Worm (Caenorhabditis elegans) whole organism, L1 larva: ENCODE data around the gene Y56A3A.7.

Experiments
- C04F5.9 ChIP-seq: sonication (generic microtip); optimal IDR thresholded peaks from 2 replicates; lab custom pipeline; 2016; ENCODE audit warnings: missing genetic modification characterization, missing compliant biosample characterization
- C16A3.4 ChIP-seq: fragments of 150-350 bp; optimal IDR thresholded peaks from 2 replicates; lab custom pipeline; 2014; ENCODE audit warnings: missing biosample characterization, missing genetic modification characterization
- aha-1 ChIP-seq: fragments of 150-350 bp; optimal IDR thresholded peaks from 2 replicates; lab custom pipeline; 2014; ENCODE audit warnings: missing biosample characterization, missing genetic modification characterization
- aly-2 ChIP-seq: fragments of 150-350 bp; optimal IDR thresholded peaks from 2 replicates; lab custom pipeline; 2014; ENCODE audit warnings: missing biosample characterization, missing genetic modification characterization
- blmp-1 ChIP-seq: fragments of 150-350 bp; optimal IDR thresholded peaks from 2 replicates; lab custom pipeline; 2014; ENCODE audit warnings: missing biosample characterization, missing genetic modification characterization
- ceh-63 ChIP-seq: fragments of 200-800 bp; sonication (Bioruptor generic); optimal IDR thresholded peaks from 2 replicates; lab custom pipeline; 2018; ENCODE audit warnings: mild to moderate bottlenecking, missing genetic modification characterization, missing compliant biosample characterization
- dpl-1 ChIP-seq, 3 experiments: fragments of 150-350 bp in 2 of 3; sonication (generic microtip) in 1 of 3; optimal IDR thresholded peaks; 2 replicates each; lab custom pipeline; 2014 to 2017; ENCODE audit warnings: missing biosample characterization in 3 of 3, missing genetic modification characterization in 3 of 3, missing genetic modification reagents in 3 of 3
- dsc-1 ChIP-seq: sonication (generic microtip); optimal IDR thresholded peaks from 2 replicates; lab custom pipeline; 2016; ENCODE audit warnings: mild to moderate bottlenecking, missing genetic modification characterization, missing compliant biosample characterization
- egl-27 ChIP-seq, 2 experiments: fragments of 150-350 bp in 1 of 2; sonication (generic microtip); optimal IDR thresholded peaks; 3 replicates each; lab custom pipeline; 2017 to 2018; ENCODE audit warnings: missing biosample characterization in 2 of 2, missing genetic modification characterization in 2 of 2, missing genetic modification reagents in 2 of 2
- elt-2 ChIP-seq: sonication (generic microtip); optimal IDR thresholded peaks from 2 replicates; lab custom pipeline; 2016; ENCODE audit warnings: missing genetic modification characterization, mild to moderate bottlenecking, inconsistent platforms, missing compliant biosample characterization, missing genetic modification reagents
- ets-5 ChIP-seq: fragments of 200-800 bp; sonication (Bioruptor generic); IDR thresholded peaks from 2 replicates; pipeline ENCODE4 v1.3.6; 2022; ENCODE audit warnings: missing genetic modification characterization, missing compliant biosample characterization
- fkh-10 ChIP-seq: sonication (generic microtip); optimal IDR thresholded peaks from 2 replicates; lab custom pipeline; 2017; ENCODE audit warnings: missing biosample characterization, missing genetic modification reagents, missing genetic modification characterization
- fkh-4 ChIP-seq: sonication (generic microtip); optimal IDR thresholded peaks from 2 replicates; lab custom pipeline; 2016; ENCODE audit warnings: missing compliant biosample characterization, missing genetic modification characterization, borderline replicate concordance
- fkh-8 ChIP-seq: sonication (generic microtip); optimal IDR thresholded peaks from 2 replicates; lab custom pipeline; 2016; ENCODE audit warnings: mild to moderate bottlenecking, missing genetic modification characterization, missing compliant biosample characterization
- fos-1 ChIP-seq: fragments of 150-350 bp; optimal IDR thresholded peaks from 2 replicates; lab custom pipeline; 2014; ENCODE audit warnings: missing biosample characterization, missing genetic modification characterization
- grh-1 ChIP-seq: fragments of 200-800 bp; sonication (Bioruptor generic); IDR thresholded peaks from 2 replicates; pipeline ENCODE4 v1.3.6; 2022; ENCODE audit warnings: missing genetic modification reagents, missing genetic modification characterization, missing compliant biosample characterization
- hlh-4 ChIP-seq: sonication (generic microtip); optimal IDR thresholded peaks from 2 replicates; lab custom pipeline; 2016; ENCODE audit warnings: mild to moderate bottlenecking, missing genetic modification characterization, missing compliant biosample characterization
- isw-1 ChIP-seq: fragments of 200-800 bp; sonication (Bioruptor generic); IDR thresholded peaks from 2 replicates; pipeline ENCODE4 v1.3.6; 2022; ENCODE audit warnings: missing genetic modification characterization, missing compliant biosample characterization
- lin-14 ChIP-seq: fragments of 200-800 bp; sonication (Bioruptor generic); optimal IDR thresholded peaks from 2 replicates; lab custom pipeline; 2018; ENCODE audit warnings: mild to moderate bottlenecking, missing genetic modification characterization, moderate library complexity, missing compliant biosample characterization
- lin-35 ChIP-seq, 2 experiments: fragments of 150-350 bp; optimal IDR thresholded peaks; 2 replicates each; lab custom pipeline; 2014; ENCODE audit warnings: missing biosample characterization in 2 of 2, missing genetic modification characterization in 2 of 2, missing genetic modification reagents in 2 of 2
- lin-39 ChIP-seq: fragments of 150-350 bp; optimal IDR thresholded peaks from 2 replicates; lab custom pipeline; 2014; ENCODE audit warnings: missing biosample characterization, missing genetic modification reagents, missing genetic modification characterization
- lir-3 ChIP-seq: sonication (generic microtip); optimal IDR thresholded peaks from 2 replicates; lab custom pipeline; 2016; ENCODE audit warnings: mild to moderate bottlenecking, missing genetic modification characterization, moderate library complexity, missing compliant biosample characterization; ENCODE audit not compliant: poor library complexity
- lsy-2 ChIP-seq, 2 experiments: fragments of 150-350 bp; optimal IDR thresholded peaks; 2 replicates each; lab custom pipeline; 2014; ENCODE audit warnings: missing biosample characterization in 2 of 2, missing genetic modification characterization in 2 of 2
- mab-9 ChIP-seq: fragments of 200-800 bp; sonication (Bioruptor generic); IDR thresholded peaks from 2 replicates; pipeline ENCODE4 v1.3.6; 2022; ENCODE audit warnings: missing genetic modification reagents, missing genetic modification characterization, missing compliant biosample characterization
- mep-1 ChIP-seq: fragments of 150-350 bp; optimal IDR thresholded peaks from 2 replicates; lab custom pipeline; 2014; ENCODE audit warnings: missing biosample characterization, missing genetic modification characterization
- nhr-237 ChIP-seq: fragments of 150-350 bp; optimal IDR thresholded peaks from 2 replicates; lab custom pipeline; 2014; ENCODE audit warnings: missing biosample characterization, missing genetic modification characterization
- nhr-71 ChIP-seq: sonication (generic microtip); optimal IDR thresholded peaks from 2 replicates; lab custom pipeline; 2016; ENCODE audit warnings: mild to moderate bottlenecking, missing genetic modification characterization, moderate library complexity, missing compliant biosample characterization
- nhr-85 ChIP-seq: sonication (generic microtip); peaks from one replicate; lab custom pipeline; 2016; ENCODE audit warnings: missing genetic modification characterization, inconsistent platforms, missing compliant biosample characterization
- nhr-90 ChIP-seq: sonication (generic microtip); optimal IDR thresholded peaks from 2 replicates; lab custom pipeline; 2016; ENCODE audit warnings: mild to moderate bottlenecking, missing genetic modification characterization, missing compliant biosample characterization; ENCODE audit not compliant: poor library complexity
- pag-3 ChIP-seq: sonication (generic microtip); optimal IDR thresholded peaks from 2 replicates; lab custom pipeline; 2017; ENCODE audit warnings: missing genetic modification characterization, mild to moderate bottlenecking, missing compliant biosample characterization, antibody characterized with exemption, borderline replicate concordance; ENCODE audit not compliant: insufficient read depth
- pax-3 ChIP-seq: fragments of 200-800 bp; sonication (Bioruptor generic); optimal IDR thresholded peaks from 2 replicates; lab custom pipeline; 2018; ENCODE audit warnings: mild to moderate bottlenecking, missing genetic modification characterization, moderate library complexity, missing compliant biosample characterization
- rnt-1 ChIP-seq: sonication (generic microtip); optimal IDR thresholded peaks from 2 replicates; lab custom pipeline; 2016; ENCODE audit warnings: mild to moderate bottlenecking, missing genetic modification characterization, moderate library complexity, missing compliant biosample characterization
- snu-23 ChIP-seq: sonication (generic microtip); optimal IDR thresholded peaks from 2 replicates; lab custom pipeline; 2016; ENCODE audit warnings: missing genetic modification characterization, missing compliant biosample characterization
- sptf-1 ChIP-seq: fragments of 150-350 bp; optimal IDR thresholded peaks from 2 replicates; lab custom pipeline; 2014; ENCODE audit warnings: missing biosample characterization, missing genetic modification characterization
- swsn-7 ChIP-seq: sonication (generic microtip); optimal IDR thresholded peaks from 2 replicates; lab custom pipeline; 2016; ENCODE audit warnings: missing genetic modification characterization, missing compliant biosample characterization
- tbx-2 ChIP-seq: sonication (generic microtip); optimal IDR thresholded peaks from 2 replicates; lab custom pipeline; 2016; ENCODE audit warnings: missing genetic modification characterization, missing compliant biosample characterization
- vab-15 ChIP-seq: sonication (generic microtip); optimal IDR thresholded peaks from 2 replicates; lab custom pipeline; 2017; ENCODE audit warnings: missing genotype, mild to moderate bottlenecking, missing genetic modification characterization, missing compliant biosample characterization
- xbp-1 ChIP-seq: sonication (generic microtip); optimal IDR thresholded peaks from 2 replicates; lab custom pipeline; 2016; ENCODE audit warnings: missing genetic modification characterization, missing compliant biosample characterization
- ztf-11 ChIP-seq, 2 experiments: sonication (generic microtip); optimal IDR thresholded peaks; 2 replicates each; lab custom pipeline; 2016 to 2017; ENCODE audit warnings: missing genetic modification characterization in 2 of 2, missing biosample characterization in 1 of 2, missing compliant biosample characterization in 1 of 2
- ztf-4 ChIP-seq: fragments of 150-350 bp; optimal IDR thresholded peaks from 2 replicates; lab custom pipeline; 2014; ENCODE audit warnings: missing biosample characterization, missing genetic modification characterization

Gene Y56A3A.7

ce11 chrIII:11942664-11943063 is 4.2 kb downstream of the Y56A3A.7 start (continued):
- TF ChIP-seq dsc-1 (tag; lab: Kevin White, UChicago) (peak; percentile 10), nhr-237 (no peak), pag-3 (no peak), mep-1 (no peak), fkh-4 (tag; lab: Kevin White, UChicago) (no peak), pax-3 (tag; lab: Kevin White, UChicago) (no peak), hlh-4 (no peak)

- TF ChIP-seq C04F5.9 (tag; lab: Kevin White, UChicago) (peak; percentile 97), lsy-2 (tag; optimal IDR thresholded peaks at IDR 0.05; lab: Kevin White, UChicago) (peak in 1 of 2 experiments; percentile 27)
Measured at ce11 chrIII:11940008-11940407, 6.8 kb downstream of the Y56A3A.7 start.

ce11 chrIII:11939238-11939637 is 7.6 kb downstream of the Y56A3A.7 start:
- TF ChIP-seq lsy-2 (tag; optimal IDR thresholded peaks at IDR 0.05; lab: Kevin White, UChicago) (peak in 1 of 2 experiments; percentile 2), C04F5.9 (tag; lab: Kevin White, UChicago) (peak; percentile 97)

- TF ChIP-seq aly-2 (tag; lab: Kevin White, UChicago) (no peak), C16A3.4 (tag; lab: Kevin White, UChicago) (no peak), elt-2 (tag; lab: Kevin White, UChicago) (no peak), isw-1 (no peak), aha-1 (tag; lab: Kevin White, UChicago) (no peak), lin-35 (GFP tag; optimal IDR thresholded peaks at IDR 0.05; lab: Kevin White, UChicago) (no peak)
Measured at ce11 chrIII:11938525-11938924, 8.3 kb downstream of the Y56A3A.7 start.

- TF ChIP-seq tbx-2 (tag; lab: Kevin White, UChicago) (peak; percentile 14), snu-23 (peak; percentile 19), pax-3 (tag; lab: Kevin White, UChicago) (no peak), rnt-1 (tag; lab: Kevin White, UChicago) (peak; percentile 45), lsy-2 (tag; optimal IDR thresholded peaks at IDR 0.05; lab: Kevin White, UChicago) (peak; percentile 14 to 42), ztf-4 (tag; lab: Kevin White, UChicago) (no peak), nhr-71 (tag; lab: Kevin White, UChicago) (peak; percentile 50), egl-27 (tag; optimal IDR thresholded peaks at IDR 0.05; lab: Kevin White, UChicago) (no peak), fkh-10 (no peak), dsc-1 (tag; lab: Kevin White, UChicago) (peak; percentile 20), vab-15 (tag; lab: Kevin White, UChicago) (no peak), lin-14 (GFP tag; lab: Kevin White, UChicago) (peak; percentile 50)
Measured at ce11 chrIII:11937911-11938310, 8.9 kb downstream of the Y56A3A.7 start.

- TF ChIP-seq ceh-63 (no peak), tbx-2 (tag; lab: Kevin White, UChicago) (peak; percentile 25), fkh-8 (tag; lab: Kevin White, UChicago) (peak; percentile 39), dpl-1 (GFP tag; optimal IDR thresholded peaks at IDR 0.05; lab: Kevin White, UChicago) (no peak), mab-9 (GFP tag; lab: Robert Waterston, UW) (no peak), grh-1 (no peak), dsc-1 (tag; lab: Kevin White, UChicago) (peak; percentile 6), ztf-11 (tag; optimal IDR thresholded peaks at IDR 0.05; lab: Kevin White, UChicago) (no peak), lin-39 (tag; lab: Kevin White, UChicago) (no peak), lir-3 (tag; lab: Kevin White, UChicago) (no peak), xbp-1 (peak; percentile 2), lsy-2 (tag; optimal IDR thresholded peaks at IDR 0.05; lab: Kevin White, UChicago) (no peak), nhr-90 (tag; lab: Kevin White, UChicago) (no peak), blmp-1 (tag; lab: Kevin White, UChicago) (no peak), C04F5.9 (tag; lab: Kevin White, UChicago) (no peak), egl-27 (tag; optimal IDR thresholded peaks at IDR 0.05; lab: Kevin White, UChicago) (no peak), nhr-85 (tag; lab: Kevin White, UChicago) (no peak), C16A3.4 (tag; lab: Kevin White, UChicago) (no peak), fos-1 (no peak), lin-35 (GFP tag; optimal IDR thresholded peaks at IDR 0.05; lab: Kevin White, UChicago) (no peak), sptf-1 (tag; lab: Kevin White, UChicago) (no peak), ets-5 (GFP tag; lab: Robert Waterston, UW) (no peak), swsn-7 (tag; lab: Kevin White, UChicago) (no peak), nhr-237 (no peak), snu-23 (no peak)
Measured at ce11 chrIII:11936668-11937276, 10.0 kb downstream of the Y56A3A.7 start.
